Fruit fly (Drosophila melanogaster) Kc167 (cell line): ENCODE data around the gene CG18231.

Experiments
- Sin3A ChIP-seq: fragments of >200 bp; optimal IDR thresholded peaks from 2 replicates; lab custom pipeline; 2018; ENCODE audit warnings: missing external identifiers
- psq ChIP-seq: fragments of >200 bp; optimal IDR thresholded peaks from 2 replicates; lab custom pipeline; 2017; ENCODE audit warnings: missing external identifiers

dm6 chr3L:18625786-18626185, 18.5 kb downstream of the CG18231 start, which contains the start of gene MYPT-75D:
- TF ChIP-seq Sin3A (no peak), psq (lab: Kevin White, UChicago) (no peak)
